Fruit fly (Drosophila melanogaster): ENCODE results near the gene CG9691.

Gene CG9691

DNA sequence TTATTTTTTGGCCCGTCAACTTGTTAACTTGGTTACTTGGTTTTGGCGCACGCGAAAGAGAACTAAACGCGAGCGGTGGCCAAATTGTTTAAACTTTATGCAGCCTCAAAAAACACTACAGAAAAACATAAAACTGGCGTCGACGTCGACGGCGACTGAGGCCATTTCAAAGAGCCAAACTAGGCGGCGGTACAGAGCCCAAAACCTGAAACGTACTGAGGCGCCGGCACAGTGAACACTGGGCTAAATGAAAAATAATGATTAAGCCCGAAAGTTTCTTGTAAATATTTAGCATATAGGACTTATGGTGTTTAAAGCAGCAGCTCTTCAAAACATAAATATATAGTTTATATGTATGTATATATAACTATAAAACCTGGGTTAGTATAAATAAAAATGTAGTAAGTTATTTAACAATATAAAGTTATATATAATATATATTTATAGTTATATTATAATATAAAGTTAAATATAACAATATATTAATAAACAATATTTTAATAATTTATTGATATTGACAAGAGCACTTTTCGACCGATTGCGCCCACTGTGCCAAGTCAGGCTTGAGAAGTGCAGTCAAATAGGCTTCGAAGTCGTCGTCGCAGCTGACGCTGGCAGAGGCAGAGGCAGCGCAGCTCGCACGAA, 15.4 kb downstream of the CG9691 start, which contains the start of gene CG15249 (continued):
- TF ChIP-seq topi (GFP tag; optimal IDR thresholded peaks at IDR 0.05) = no peak
- TF ChIP-seq Sox102F (GFP tag; optimal IDR thresholded peaks at IDR 0.05) = no peak
- no peak for TF ChIP-seq CG11902 (GFP tag; optimal IDR thresholded peaks at IDR 0.05)
- TF ChIP-seq Hr4 (GFP tag; optimal IDR thresholded peaks at IDR 0.05) = peak; percentile 50
- no peak for TF ChIP-seq Eip93F (GFP tag; optimal IDR thresholded peaks at IDR 0.05)
- TF ChIP-seq spab (GFP tag; optimal IDR thresholded peaks at IDR 0.05) = peak; percentile 18
- no peak for TF ChIP-seq lz (GFP tag; optimal IDR thresholded peaks at IDR 0.05)
- 0 out of 3 replicates have a peak, but pooled peaks have one; percentile 27 for TF ChIP-seq CG6163 (GFP tag; IDR thresholded peaks at IDR 0.05)
- TF ChIP-seq CG10669 (GFP tag; optimal IDR thresholded peaks at IDR 0.05) = peak; percentile 5
- TF ChIP-seq Ets21C (GFP tag; optimal IDR thresholded peaks at IDR 0.05) = no peak
- TF ChIP-seq Gug (GFP tag; IDR thresholded peaks at IDR 0.05) = no peak
- TF ChIP-seq Hr39 (GFP tag; optimal IDR thresholded peaks at IDR 0.05) = no peak
- TF ChIP-seq Met (GFP tag; optimal IDR thresholded peaks at IDR 0.05) = no peak
- TF ChIP-seq dac (GFP tag; optimal IDR thresholded peaks at IDR 0.05) = no peak
- TF ChIP-seq cyc (GFP tag; optimal IDR thresholded peaks at IDR 0.05) = no peak
- TF ChIP-seq fkh (GFP tag; optimal IDR thresholded peaks at IDR 0.05) = no peak
- TF ChIP-seq CG8119 (GFP tag; IDR thresholded peaks at IDR 0.05) = peak; percentile 72
- TF ChIP-seq dsx (GFP tag; optimal IDR thresholded peaks at IDR 0.05; ENCODE audit: poor library complexity, severe bottlenecking) = peak; percentile 42
- TF ChIP-seq CG9139 (GFP tag; optimal IDR thresholded peaks at IDR 0.05) = peak; percentile 26
- no peak for TF ChIP-seq Hr38 (GFP tag; optimal IDR thresholded peaks at IDR 0.05)
- TF ChIP-seq Blimp-1 (GFP tag; optimal IDR thresholded peaks at IDR 0.05) = no peak
- peak; percentile 65 for TF ChIP-seq CG34406 (GFP tag; optimal IDR thresholded peaks at IDR 0.05)
- peak in 1 of 2 experiments; percentile 50 for TF ChIP-seq salr (GFP tag; optimal IDR thresholded peaks at IDR 0.05)
- TF ChIP-seq CG4318 (GFP tag; optimal IDR thresholded peaks at IDR 0.05) = peak; percentile 61
- peak; percentile 19 for TF ChIP-seq net (GFP tag; optimal IDR thresholded peaks at IDR 0.05)
- TF ChIP-seq fd59A (GFP tag; optimal IDR thresholded peaks at IDR 0.05) = no peak

- TF ChIP-seq fd85E (GFP tag; optimal IDR thresholded peaks at IDR 0.05) = no peak
- TF ChIP-seq Eip78C (GFP tag) = peak; percentile 39
- no peak for TF ChIP-seq CG11902 (GFP tag; optimal IDR thresholded peaks at IDR 0.05)
- no peak for TF ChIP-seq Blimp-1 (GFP tag; optimal IDR thresholded peaks at IDR 0.05)
Observed at dm6 chrX:9909384-9909783, 25.1 kb downstream of the CG9691 start.

- TF ChIP-seq CG3032 (tag; optimal IDR thresholded peaks at IDR 0.05) = no peak
- no peak for TF ChIP-seq Eip78C (GFP tag)
- no peak for TF ChIP-seq vri (GFP tag; optimal IDR thresholded peaks at IDR 0.05)
- TF ChIP-seq spab (GFP tag; optimal IDR thresholded peaks at IDR 0.05) = no peak
- no peak for TF ChIP-seq CG4318 (GFP tag; optimal IDR thresholded peaks at IDR 0.05)
- no peak for TF ChIP-seq CG9139 (GFP tag; optimal IDR thresholded peaks at IDR 0.05)
- no peak for TF ChIP-seq Met (GFP tag; optimal IDR thresholded peaks at IDR 0.05)
- TF ChIP-seq CG11294 (GFP tag; IDR thresholded peaks at IDR 0.05) = no peak
- no peak for TF ChIP-seq CG6808 (GFP tag; optimal IDR thresholded peaks at IDR 0.05)
- no peak for TF ChIP-seq fkh (GFP tag; optimal IDR thresholded peaks at IDR 0.05)
- TF ChIP-seq CG6792 (GFP tag; optimal IDR thresholded peaks at IDR 0.05) = no peak
- TF ChIP-seq CG8319 (GFP tag; optimal IDR thresholded peaks at IDR 0.05) = no peak
- no peak for TF ChIP-seq Smox (GFP tag; optimal IDR thresholded peaks at IDR 0.05)
- no peak for TF ChIP-seq CG15336 (GFP tag; IDR thresholded peaks at IDR 0.05)
Observed at dm6 chrX:9911026-9911425, 26.8 kb downstream of the CG9691 start, which contains the start of gene CG1986. CG1986 (minus strand) TSS chrX:9911126.

DNA sequence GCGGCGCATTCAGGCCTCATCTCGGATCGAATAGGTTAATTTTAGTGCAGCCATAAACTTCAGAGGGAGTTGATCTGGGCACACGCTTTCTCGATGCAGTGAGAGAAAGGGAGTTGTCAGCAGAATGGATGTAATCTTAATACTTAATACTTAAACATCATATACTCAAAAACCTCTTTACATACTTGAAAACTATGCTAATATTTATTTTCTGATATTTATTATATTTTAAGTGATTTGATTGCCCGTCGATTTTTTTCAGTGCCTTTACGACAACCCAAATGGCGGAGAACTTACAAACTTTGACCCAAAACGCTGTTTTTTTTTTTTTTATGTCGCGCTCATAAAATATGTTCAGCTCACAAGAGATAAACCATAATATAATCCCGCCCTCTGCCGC, 27.5 kb downstream of the CG9691 start:
- TF ChIP-seq CG10669 (GFP tag; optimal IDR thresholded peaks at IDR 0.05) (no peak), CG11902 (GFP tag; optimal IDR thresholded peaks at IDR 0.05) (no peak)
